Worm (Caenorhabditis elegans): ENCODE results near the gene F38E11.6.

F38E11.6 gene

ce11 chrIV:9477135-9477928 is 10.0 kb upstream of the F38E11.6 start, which contains the start of gene wrt-3 (continued):
- no peak for TF ChIP-seq C34B4.2 (tag; optimal IDR thresholded peaks at IDR 0.05)
- TF ChIP-seq nhr-47 (tag; optimal IDR thresholded peaks at IDR 0.05): peak; percentile 65
- TF ChIP-seq hlh-17 (GFP tag; optimal IDR thresholded peaks at IDR 0.05; ENCODE audit: borderline replicate concordance): no peak
- TF ChIP-seq pax-3 (tag; optimal IDR thresholded peaks at IDR 0.05): no peak
- TF ChIP-seq snpc-4 (tag; optimal IDR thresholded peaks at IDR 0.05): peak; percentile 57
- no peak for TF ChIP-seq nhr-76 (tag; optimal IDR thresholded peaks at IDR 0.05)
- TF ChIP-seq fkh-4 (tag; optimal IDR thresholded peaks at IDR 0.05; ENCODE audit: borderline replicate concordance): no peak
- TF ChIP-seq lir-3 (tag; optimal IDR thresholded peaks at IDR 0.05; ENCODE audit: poor library complexity): peak; percentile 16
- TF ChIP-seq nhr-71 (tag; optimal IDR thresholded peaks at IDR 0.05): peak; percentile 57
- no peak for TF ChIP-seq hpl-2 (GFP tag; optimal IDR thresholded peaks at IDR 0.05)
- TF ChIP-seq tbx-2 (tag; optimal IDR thresholded peaks at IDR 0.05): no peak
- TF ChIP-seq sptf-1 (tag; optimal IDR thresholded peaks at IDR 0.05): no peak
- no peak for TF ChIP-seq nhr-237 (tag; optimal IDR thresholded peaks at IDR 0.05)
- TF ChIP-seq unc-98 (GFP tag; IDR thresholded peaks at IDR 0.05): no peak
- no peak for TF ChIP-seq unc-30 (tag; optimal IDR thresholded peaks at IDR 0.05)
- TF ChIP-seq nhr-28 (tag; optimal IDR thresholded peaks at IDR 0.05): no peak
- TF ChIP-seq aly-2 (tag; optimal IDR thresholded peaks at IDR 0.05): peak; percentile 39
- TF ChIP-seq nhr-84 (tag; optimal IDR thresholded peaks at IDR 0.05): no peak
- TF ChIP-seq C04F5.9 (tag; optimal IDR thresholded peaks at IDR 0.05): no peak
- TF ChIP-seq jun-1 (tag; optimal IDR thresholded peaks at IDR 0.05): no peak
- TF ChIP-seq ama-1 (optimal IDR thresholded peaks at IDR 0.05): no peak
- TF ChIP-seq xbp-1 (tag; optimal IDR thresholded peaks at IDR 0.05): peak; percentile 44
- peak in 1 of 2 experiments; percentile 40 for TF ChIP-seq lsy-2 (tag; optimal IDR thresholded peaks at IDR 0.05)
- no peak for TF ChIP-seq egl-27 (tag; optimal IDR thresholded peaks at IDR 0.05)
- no peak for TF ChIP-seq ceh-90 (tag; optimal IDR thresholded peaks at IDR 0.05)
- TF ChIP-seq nhr-90 (tag; optimal IDR thresholded peaks at IDR 0.05; ENCODE audit: poor library complexity): peak; percentile 68
- TF ChIP-seq skn-1 (tag; optimal IDR thresholded peaks at IDR 0.05): no peak
- no peak for TF ChIP-seq Y116A8C.19 (tag; optimal IDR thresholded peaks at IDR 0.05; ENCODE audit: borderline replicate concordance)
- peak; percentile 53 for TF ChIP-seq nhr-19 (GFP tag; conservative IDR thresholded peaks at IDR 0.05)
- TF ChIP-seq dsc-1 (tag; optimal IDR thresholded peaks at IDR 0.05): peak; percentile 27
- peak in 3 of 6 experiments; percentile 3 to 43 (median 23) for TF ChIP-seq elt-3 (tag; optimal IDR thresholded peaks at IDR 0.05)
- TF ChIP-seq lin-15B (tag; optimal IDR thresholded peaks at IDR 0.05): no peak
- TF ChIP-seq lin-13 (GFP tag; optimal IDR thresholded peaks at IDR 0.05): no peak
- TF ChIP-seq lin-39 (tag; optimal IDR thresholded peaks at IDR 0.05): no peak
- no peak for TF ChIP-seq fkh-10 (GFP tag; optimal IDR thresholded peaks at IDR 0.05)
- no peak for TF ChIP-seq unc-130 (tag; optimal IDR thresholded peaks at IDR 0.05)
- no peak for TF ChIP-seq mab-9 (GFP tag; IDR thresholded peaks at IDR 0.05)
- no peak for TF ChIP-seq unc-86 (tag; optimal IDR thresholded peaks at IDR 0.05)
- TF ChIP-seq sox-4 (tag; optimal IDR thresholded peaks at IDR 0.05): peak; percentile 40
- no peak for TF ChIP-seq ztf-11 (tag; optimal IDR thresholded peaks at IDR 0.05)
- peak; percentile 67 for TF ChIP-seq mep-1 (tag; optimal IDR thresholded peaks at IDR 0.05)
- no peak for TF ChIP-seq unc-62 (GFP tag; optimal IDR thresholded peaks at IDR 0.05)
- peak; percentile 44 for TF ChIP-seq rnt-1 (tag; optimal IDR thresholded peaks at IDR 0.05)
- no peak for TF ChIP-seq zag-1 (tag; optimal IDR thresholded peaks at IDR 0.05)
- TF ChIP-seq fos-1 (tag; optimal IDR thresholded peaks at IDR 0.05): no peak

All from whole organism, L1 larva.